Worm (Caenorhabditis elegans) whole organism, L2 larva: Measurements from ENCODE around the gene rabx-5.

ENCODE experiments used
- nhr-12 ChIP-seq: fragments of 150-350 bp; optimal IDR thresholded peaks from 2 replicates; lab custom pipeline; 2014; ENCODE audit warnings: missing biosample characterization, missing genetic modification characterization
- nhr-23 ChIP-seq: fragments of 150-350 bp; optimal IDR thresholded peaks from 2 replicates; lab custom pipeline; 2014; ENCODE audit warnings: missing biosample characterization, missing genetic modification reagents, missing genetic modification characterization
- nhr-237 ChIP-seq: fragments of 150-350 bp; optimal IDR thresholded peaks from 2 replicates; lab custom pipeline; 2014; ENCODE audit warnings: missing biosample characterization, missing genetic modification characterization
- nhr-77 ChIP-seq: fragments of 150-350 bp; optimal IDR thresholded peaks from 2 replicates; lab custom pipeline; 2014; ENCODE audit warnings: missing biosample characterization, missing genetic modification characterization
- unc-62 ChIP-seq: fragments of 150-350 bp; optimal IDR thresholded peaks from 2 replicates; lab custom pipeline; 2014; ENCODE audit warnings: missing biosample characterization, missing genetic modification reagents, missing genetic modification characterization

- TF ChIP-seq nhr-77 (tag; lab: Kevin White, UChicago) (no peak), nhr-12 (tag; lab: Kevin White, UChicago) (no peak), unc-62 (GFP tag; lab: Kevin White, UChicago) (no peak), nhr-237 (tag; lab: Kevin White, UChicago) (no peak), nhr-23 (no peak)
Observed at ce11 chrIII:10586243-10586642, 18.9 kb upstream of the rabx-5 start, which contains the start of gene Y45F3A.5.
